Worm (Caenorhabditis elegans) whole organism, midembryonic: ENCODE results near the gene C55A6.1.

Experiments
- T22C8.4 ChIP-seq: fragments of 200-800 bp; sonication (Bioruptor generic); IDR thresholded peaks from 2 replicates; pipeline ENCODE4 v1.3.6; 2022; ENCODE audit warnings: missing genetic modification characterization, missing compliant biosample characterization
- cog-1 ChIP-seq: sonication (generic microtip); optimal IDR thresholded peaks from 2 replicates; lab custom pipeline; 2016; ENCODE audit warnings: missing genetic modification characterization, missing compliant biosample characterization
- flt-1 ChIP-seq: fragments of 200-800 bp; sonication (Bioruptor generic); IDR thresholded peaks from 2 replicates; pipeline ENCODE4 v1.3.6; 2022; ENCODE audit warnings: missing genetic modification characterization, missing compliant biosample characterization
- klf-2 ChIP-seq: fragments of 200-800 bp; sonication (Bioruptor generic); conservative IDR thresholded peaks from 2 replicates; pipeline ENCODE4 v1.3.6; 2022; ENCODE audit warnings: missing genetic modification reagents, missing genetic modification characterization, missing compliant biosample characterization
- med-1 ChIP-seq: sonication (generic microtip); optimal IDR thresholded peaks from 2 replicates; lab custom pipeline; 2017; ENCODE audit warnings: missing genetic modification characterization, mild to moderate bottlenecking, missing compliant biosample characterization, antibody characterized with exemption, missing genetic modification reagents; ENCODE audit not compliant: insufficient read depth
- ref-1 ChIP-seq: fragments of 200-800 bp; sonication (Bioruptor generic); conservative IDR thresholded peaks from 2 replicates; pipeline ENCODE4 v1.3.6; 2022; ENCODE audit warnings: missing genetic modification reagents, missing genetic modification characterization, missing compliant biosample characterization
- tab-1 ChIP-seq: fragments of 200-800 bp; sonication (Bioruptor generic); IDR thresholded peaks from 2 replicates; pipeline ENCODE4 v1.3.6; 2022; ENCODE audit warnings: missing genetic modification characterization, missing compliant biosample characterization
- ztf-23 ChIP-seq: fragments of 200-800 bp; sonication (Bioruptor generic); IDR thresholded peaks from 2 replicates; pipeline ENCODE4 v1.3.6; 2022; ENCODE audit warnings: missing genetic modification reagents, missing genetic modification characterization, missing compliant biosample characterization
- ztf-29 ChIP-seq: fragments of 200-800 bp; sonication (Bioruptor generic); IDR thresholded peaks from 2 replicates; pipeline ENCODE4 v1.3.6; 2022; ENCODE audit warnings: missing genetic modification reagents, missing genetic modification characterization, missing compliant biosample characterization

Gene C55A6.1

ce11 chrV:11470210-11470713 is 34.5 kb downstream of the C55A6.1 start, which contains the start of gene aat-6:
TSS of gene aat-6 (minus strand) at chrV:11470663.
- TF ChIP-seq cog-1 (tag; lab: Kevin White, UChicago) (no peak), T22C8.4 (GFP tag; lab: Robert Waterston, UW) (no peak), tab-1 (no peak)

ce11 chrV:11462963-11463453 is 41.8 kb downstream of the C55A6.1 start, which contains the start of gene zipt-16:
TSS of gene zipt-16 (plus strand) at chrV:11463013.
- no peak for TF ChIP-seq flt-1 (GFP tag; lab: Robert Waterston, UW)
- no peak for TF ChIP-seq cog-1 (tag; lab: Kevin White, UChicago)
- TF ChIP-seq med-1, result no peak

ce11 chrV:11459255-11459654 is 45.5 kb downstream of the C55A6.1 start, which contains the start of gene T11F9.1:
TSS of gene T11F9.1 (plus strand) at chrV:11459555.
- TF ChIP-seq tab-1 (no peak), klf-2 (GFP tag; lab: Robert Waterston, UW) (no peak)

ce11 chrV:11454917-11455316 is 49.9 kb downstream of the C55A6.1 start:
- TF ChIP-seq flt-1 (GFP tag; lab: Robert Waterston, UW) (no peak), tab-1 (no peak), ztf-23 (GFP tag; lab: Robert Waterston, UW) (no peak), klf-2 (GFP tag; lab: Robert Waterston, UW) (no peak), ztf-29 (GFP tag; lab: Robert Waterston, UW) (no peak), cog-1 (tag; lab: Kevin White, UChicago) (no peak), med-1 (no peak), T22C8.4 (GFP tag; lab: Robert Waterston, UW) (no peak), ref-1 (GFP tag; lab: Robert Waterston, UW) (no peak)
